Fruit fly (Drosophila melanogaster): Measurements from ENCODE around the gene ppk27.
A peak's percentile ranks its signal among the peaks of the same experiment; 100 is the strongest.

Gene ppk27

DNA sequence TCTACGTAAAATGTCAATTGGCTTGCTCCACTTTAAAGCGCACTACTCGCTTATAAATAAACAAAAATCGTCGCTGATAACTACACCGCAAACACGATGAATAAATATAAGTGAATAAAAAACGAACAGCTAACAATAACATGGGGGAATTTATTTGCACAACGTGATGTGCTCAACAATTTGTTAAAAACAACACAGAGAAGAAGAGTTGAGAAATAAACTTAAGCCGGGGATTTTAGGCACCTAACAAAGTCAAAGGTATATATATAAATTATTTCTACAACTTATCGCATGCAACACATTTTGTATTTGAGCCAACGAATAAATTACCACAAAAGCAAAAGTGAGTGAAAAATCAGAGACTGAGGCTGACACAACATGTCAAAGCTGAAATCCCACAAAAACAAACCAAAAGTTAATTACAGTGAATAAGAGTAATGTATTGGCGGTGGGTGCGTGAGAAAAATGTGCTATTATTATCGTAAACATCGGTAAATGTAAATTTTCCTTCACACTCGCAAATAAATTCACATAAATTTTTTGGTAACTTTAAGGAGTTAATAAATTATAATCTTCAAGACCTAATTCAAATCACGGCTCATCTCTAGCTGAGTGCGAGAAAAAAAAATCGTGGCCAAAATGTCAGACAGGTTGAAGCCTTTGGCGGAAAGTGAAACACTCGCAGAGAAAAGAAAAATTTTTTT, 17.4 kb upstream of the ppk27 start (continued):
- TF ChIP-seq zen2 (GFP tag; IDR thresholded peaks at IDR 0.05; ENCODE audit: partially characterized antibody) (no peak), CG8478 (optimal IDR thresholded peaks at IDR 0.05) (no peak), unpg (GFP tag; optimal IDR thresholded peaks at IDR 0.05) (peak; percentile 32), H15 (GFP tag; IDR thresholded peaks at IDR 0.05) (no peak), fd3F (GFP tag; optimal IDR thresholded peaks at IDR 0.05) (peak; percentile 19), CG4328 (GFP tag; optimal IDR thresholded peaks at IDR 0.05) (no peak), Hand (GFP tag; optimal IDR thresholded peaks at IDR 0.05) (no peak), bab2 (GFP tag; optimal IDR thresholded peaks at IDR 0.05) (peak; percentile 22), tgo (GFP tag; IDR thresholded peaks at IDR 0.05) (no peak), luna (GFP tag; optimal IDR thresholded peaks at IDR 0.05) (no peak), CG10366 (GFP tag; IDR thresholded peaks at IDR 0.05) (peak; percentile 38; the same call in 1 of the 2 replicates), pita (GFP tag; optimal IDR thresholded peaks at IDR 0.05) (no peak), Ada2b (GFP tag; IDR thresholded peaks at IDR 0.05) (peak; percentile 46; the same call in 1 of the 2 replicates), CTCF (GFP tag; optimal IDR thresholded peaks at IDR 0.05) (no peak), exex (tag; optimal IDR thresholded peaks at IDR 0.05) (no peak), CG1647 (GFP tag; optimal IDR thresholded peaks at IDR 0.05) (no peak), Dll (GFP tag; IDR thresholded peaks at IDR 0.05; ENCODE audit: partially characterized antibody) (peak; percentile 60; the same call in 2 of the 4 replicates), gt (GFP tag; IDR thresholded peaks at IDR 0.05) (no peak), CG13624 (GFP tag; optimal IDR thresholded peaks at IDR 0.05) (peak; percentile 17), Stat92E (GFP tag; optimal IDR thresholded peaks at IDR 0.05) (no peak), otp (GFP tag; IDR thresholded peaks at IDR 0.05) (peak; percentile 21; the same call in 1 of the 3 replicates), sqz (GFP tag; optimal IDR thresholded peaks at IDR 0.05) (no peak), Vsx1 (GFP tag; optimal IDR thresholded peaks at IDR 0.05) (no peak), CG12299 (tag; optimal IDR thresholded peaks at IDR 0.05) (peak; percentile 16), hkb (optimal IDR thresholded peaks at IDR 0.05) (no peak), hkb (GFP tag; IDR thresholded peaks at IDR 0.05) (peak; percentile 44), slp2 (GFP tag; optimal IDR thresholded peaks at IDR 0.05) (no peak), CG2120 (GFP tag; optimal IDR thresholded peaks at IDR 0.05) (peak; percentile 64), D (optimal IDR thresholded peaks at IDR 0.05) (no peak), D (GFP tag; optimal IDR thresholded peaks at IDR 0.05) (no peak), Nf-YB (GFP tag; optimal IDR thresholded peaks at IDR 0.05) (no peak), CG7839 (tag; optimal IDR thresholded peaks at IDR 0.05) (peak; percentile 22), CG4424 (GFP tag; optimal IDR thresholded peaks at IDR 0.05) (no peak), CoRest (tag; optimal IDR thresholded peaks at IDR 0.05) (peak; percentile 19), mld (GFP tag; IDR thresholded peaks at IDR 0.05; ENCODE audit: partially characterized antibody) (no peak), Rfx (GFP tag; IDR thresholded peaks at IDR 0.05) (peak; percentile 65), CG4404 (GFP tag; IDR thresholded peaks at IDR 0.05) (no peak), Ptx1 (GFP tag; IDR thresholded peaks at IDR 0.05) (no peak), MBD-R2 (GFP tag; IDR thresholded peaks at IDR 0.05) (peak; percentile 12; the same call in 1 of the 2 replicates), Lim3 (GFP tag; IDR thresholded peaks at IDR 0.05) (no peak), pho (GFP tag; optimal IDR thresholded peaks at IDR 0.05) (peak; percentile 9), Blimp-1 (GFP tag; optimal IDR thresholded peaks at IDR 0.05) (no peak), CG3838 (GFP tag; optimal IDR thresholded peaks at IDR 0.05) (no peak), Neu2 (GFP tag; optimal IDR thresholded peaks at IDR 0.05; ENCODE audit: borderline replicate concordance) (no peak), yki (optimal IDR thresholded peaks at IDR 0.05) (no peak), CG5953 (GFP tag; IDR thresholded peaks at IDR 0.05) (no peak), ttk (GFP tag; IDR thresholded peaks at IDR 0.05) (no peak), dmrt99B (tag; optimal IDR thresholded peaks at IDR 0.05) (peak; percentile 6), CG7556 (GFP tag; optimal IDR thresholded peaks at IDR 0.05) (peak; percentile 9), CG16779 (GFP tag; IDR thresholded peaks at IDR 0.05) (no peak), CG2116 (GFP tag; optimal IDR thresholded peaks at IDR 0.05) (no peak), gem (tag; optimal IDR thresholded peaks at IDR 0.05) (peak; percentile 50)
